Worm (Caenorhabditis elegans) whole organism, young adult: ENCODE data around the gene fsn-1.

Experiments used
- B0035.1 ChIP-seq: sonication (generic microtip); optimal IDR thresholded peaks from 2 replicates; lab custom pipeline; 2016; ENCODE audit warnings: missing genetic modification characterization, mild to moderate bottlenecking, missing compliant biosample characterization, missing genotype, missing genetic modification reagents
- B0261.1 ChIP-seq: sonication (generic microtip); optimal IDR thresholded peaks from 2 replicates; lab custom pipeline; 2016; ENCODE audit warnings: mild to moderate bottlenecking, missing genetic modification characterization, moderate library complexity, missing compliant biosample characterization
- C17E4.6 ChIP-seq: fragments of 200-800 bp; sonication (Bioruptor generic); IDR thresholded peaks from 2 replicates; pipeline ENCODE4 v1.3.6; 2022; ENCODE audit warnings: missing genetic modification reagents, missing genetic modification characterization, missing compliant biosample characterization
- F10E7.11 ChIP-seq: sonication (generic microtip); optimal IDR thresholded peaks from 2 replicates; lab custom pipeline; 2017; ENCODE audit warnings: mild to moderate bottlenecking, missing genetic modification characterization, moderate library complexity, missing compliant biosample characterization
- F33H1.4 ChIP-seq: fragments of 200-800 bp; sonication (Bioruptor generic); IDR thresholded peaks from 2 replicates; pipeline ENCODE4 v1.3.6; 2022; ENCODE audit warnings: missing genetic modification reagents, missing genetic modification characterization, missing compliant biosample characterization
- K11D2.4 ChIP-seq: fragments of 200-800 bp; sonication (Bioruptor generic); IDR thresholded peaks from 2 replicates; pipeline ENCODE4 v1.3.6; 2022; ENCODE audit warnings: missing genetic modification reagents, missing genetic modification characterization, missing compliant biosample characterization
- K12H6.12 ChIP-seq: fragments of 200-800 bp; sonication (Bioruptor generic); optimal IDR thresholded peaks from 2 replicates; lab custom pipeline; 2018; ENCODE audit warnings: mild to moderate bottlenecking, missing genetic modification characterization, missing compliant biosample characterization
- Y79H2A.3 ChIP-seq: fragments of 200-800 bp; sonication (Bioruptor generic); conservative IDR thresholded peaks from 2 replicates; pipeline ENCODE4 v1.3.6; 2022; ENCODE audit warnings: missing genetic modification reagents, missing genetic modification characterization, missing compliant biosample characterization
- ZK185.1 ChIP-seq: sonication (generic microtip); optimal IDR thresholded peaks from 2 replicates; lab custom pipeline; 2016; ENCODE audit warnings: mild to moderate bottlenecking, missing genetic modification characterization, missing compliant biosample characterization; ENCODE audit not compliant: poor library complexity, severe bottlenecking
- atf-7 ChIP-seq: sonication (generic microtip); optimal IDR thresholded peaks from 2 replicates; lab custom pipeline; 2017; ENCODE audit warnings: mild to moderate bottlenecking, missing genetic modification characterization, missing compliant biosample characterization
- attf-5 ChIP-seq: fragments of 200-800 bp; sonication (Bioruptor generic); optimal IDR thresholded peaks from 2 replicates; lab custom pipeline; 2018; ENCODE audit warnings: mild to moderate bottlenecking, missing genetic modification characterization, missing compliant biosample characterization
- ccch-3 ChIP-seq: fragments of 200-800 bp; sonication (Bioruptor generic); optimal IDR thresholded peaks from 2 replicates; lab custom pipeline; 2018; ENCODE audit warnings: mild to moderate bottlenecking, missing genetic modification characterization, missing compliant biosample characterization
- cebp-1 ChIP-seq, 2 experiments: fragments of 200-800 bp in 1 of 2; sonication (Bioruptor generic) in 1 of 2; sonication (generic microtip) in 1 of 2; IDR thresholded peaks in 1 of 2; optimal IDR thresholded peaks in 1 of 2; 2 replicates each; pipeline versions ENCODE4 v1.3.6 to Lab custom; 2017 to 2022; ENCODE audit warnings: missing compliant biosample characterization in 2 of 2, missing genetic modification characterization in 2 of 2, mild to moderate bottlenecking in 1 of 2, missing genetic modification reagents in 1 of 2, moderate library complexity in 1 of 2
- ceh-79 ChIP-seq: sonication (generic microtip); optimal IDR thresholded peaks from 2 replicates; lab custom pipeline; 2017; ENCODE audit warnings: mild to moderate bottlenecking, missing genetic modification characterization, missing compliant biosample characterization
- dox-1 ChIP-seq: fragments of 200-800 bp; sonication (Bioruptor generic); IDR thresholded peaks from 2 replicates; pipeline ENCODE4 v1.3.6; 2022; ENCODE audit warnings: missing genetic modification reagents, missing genetic modification characterization, missing compliant biosample characterization
- dpl-1 ChIP-seq: fragments of 150-350 bp; optimal IDR thresholded peaks from 2 replicates; lab custom pipeline; 2014; ENCODE audit warnings: missing biosample characterization, missing genetic modification reagents, missing genetic modification characterization
- efl-1 ChIP-seq: fragments of 150-350 bp; optimal IDR thresholded peaks from 2 replicates; lab custom pipeline; 2014; ENCODE audit warnings: missing biosample characterization, missing genetic modification reagents, missing genetic modification characterization
- egl-18 ChIP-seq: fragments of 200-800 bp; sonication (Bioruptor generic); IDR thresholded peaks from 2 replicates; pipeline ENCODE4 v1.3.6; 2022; ENCODE audit warnings: missing genetic modification reagents, missing genetic modification characterization, missing compliant biosample characterization
- ets-4 ChIP-seq: fragments of 200-800 bp; sonication (Bioruptor generic); optimal IDR thresholded peaks from 2 replicates; lab custom pipeline; 2018; ENCODE audit warnings: mild to moderate bottlenecking, missing genetic modification characterization, missing compliant biosample characterization
- gei-17 ChIP-seq: fragments of 200-800 bp; sonication (Bioruptor generic); optimal IDR thresholded peaks from 2 replicates; lab custom pipeline; 2018; ENCODE audit warnings: mild to moderate bottlenecking, missing genetic modification characterization, missing compliant biosample characterization
- hmg-20 ChIP-seq: fragments of 200-800 bp; sonication (Bioruptor generic); IDR thresholded peaks from 2 replicates; pipeline ENCODE4 v1.3.6; 2022; ENCODE audit warnings: missing genetic modification reagents, missing genetic modification characterization, missing compliant biosample characterization
- hrde-1 ChIP-seq: sonication (generic microtip); optimal IDR thresholded peaks from 2 replicates; lab custom pipeline; 2016; ENCODE audit warnings: missing genetic modification characterization, mild to moderate bottlenecking, missing compliant biosample characterization, moderate library complexity, missing genotype, missing genetic modification reagents, borderline replicate concordance
- lin-26 ChIP-seq: fragments of 200-800 bp; sonication (Bioruptor generic); IDR thresholded peaks from 2 replicates; pipeline ENCODE4 v1.3.6; 2022; ENCODE audit warnings: missing genetic modification reagents, missing genetic modification characterization, missing compliant biosample characterization
- lin-35 ChIP-seq, 3 experiments: fragments of 150-350 bp in 2 of 3; sonication (generic microtip) in 1 of 3; optimal IDR thresholded peaks; 2 replicates each; lab custom pipeline; 2014 to 2018; ENCODE audit warnings: missing biosample characterization in 3 of 3, missing genetic modification characterization in 3 of 3, missing genetic modification reagents in 3 of 3
- lsl-1 ChIP-seq: fragments of 200-800 bp; sonication (Bioruptor generic); optimal IDR thresholded peaks from 2 replicates; lab custom pipeline; 2018; ENCODE audit warnings: mild to moderate bottlenecking, missing genetic modification characterization, moderate library complexity, missing compliant biosample characterization
- madf-10 ChIP-seq: sonication (generic microtip); optimal IDR thresholded peaks from 2 replicates; lab custom pipeline; 2016; ENCODE audit warnings: mild to moderate bottlenecking, missing genetic modification characterization, missing compliant biosample characterization
- madf-6 ChIP-seq: fragments of 200-800 bp; sonication (Bioruptor generic); IDR thresholded peaks from 2 replicates; pipeline ENCODE4 v1.3.6; 2022; ENCODE audit warnings: missing genetic modification reagents, missing genetic modification characterization, missing compliant biosample characterization
- madf-8 ChIP-seq: fragments of 200-800 bp; sonication (Bioruptor generic); conservative IDR thresholded peaks from 2 replicates; pipeline ENCODE4 v1.3.6; 2022; ENCODE audit warnings: missing genetic modification reagents, missing genetic modification characterization, missing compliant biosample characterization
- nhr-80 ChIP-seq: sonication (generic microtip); optimal IDR thresholded peaks from 2 replicates; lab custom pipeline; 2016; ENCODE audit warnings: missing genetic modification characterization, missing compliant biosample characterization
- pha-4 ChIP-seq: fragments of 150-350 bp; sonication (generic microtip); optimal IDR thresholded peaks from 2 replicates; lab custom pipeline; 2014; ENCODE audit warnings: missing biosample characterization, missing genetic modification reagents, missing genetic modification characterization
- rec-8 ChIP-seq, 2 experiments: sonication (generic microtip); optimal IDR thresholded peaks; 2 replicates each; lab custom pipeline; 2016; ENCODE audit warnings: mild to moderate bottlenecking in 2 of 2, missing genetic modification characterization in 2 of 2, missing genetic modification reagents in 2 of 2, missing genotype in 2 of 2, missing biosample characterization in 1 of 2, missing compliant biosample characterization in 1 of 2, moderate library complexity in 1 of 2
- sdz-38 ChIP-seq: sonication (generic microtip); optimal IDR thresholded peaks from 2 replicates; lab custom pipeline; 2016; ENCODE audit warnings: missing genotype, missing genetic modification characterization, missing compliant biosample characterization
- snpc-3.4 ChIP-seq: sonication (generic microtip); optimal IDR thresholded peaks from 2 replicates; lab custom pipeline; 2017; ENCODE audit warnings: missing genetic modification characterization, mild to moderate bottlenecking, missing compliant biosample characterization, antibody characterized with exemption, moderate library complexity, missing genotype, missing genetic modification reagents
- tbx-9 ChIP-seq: sonication (generic microtip); optimal IDR thresholded peaks from 2 replicates; lab custom pipeline; 2016; ENCODE audit warnings: borderline replicate concordance, missing genetic modification characterization, inconsistent platforms, missing compliant biosample characterization
- unc-130 ChIP-seq: sonication (generic microtip); optimal IDR thresholded peaks from 2 replicates; lab custom pipeline; 2016; ENCODE audit warnings: missing genetic modification reagents, missing genetic modification characterization, missing compliant biosample characterization
- zfh-2 ChIP-seq: fragments of 200-800 bp; sonication (Bioruptor generic); conservative IDR thresholded peaks from 2 replicates; pipeline ENCODE4 v1.3.6; 2022; ENCODE audit warnings: missing genetic modification reagents, missing genetic modification characterization, missing compliant biosample characterization
- zim-3 ChIP-seq: sonication (generic microtip); optimal IDR thresholded peaks from 2 replicates; lab custom pipeline; 2017; ENCODE audit warnings: mild to moderate bottlenecking, missing genetic modification characterization, moderate library complexity, missing compliant biosample characterization
- ztf-22 ChIP-seq: fragments of 200-800 bp; sonication (Bioruptor generic); optimal IDR thresholded peaks from 2 replicates; lab custom pipeline; 2018; ENCODE audit warnings: mild to moderate bottlenecking, missing genetic modification characterization, moderate library complexity, missing compliant biosample characterization
- ztf-26 ChIP-seq: sonication (generic microtip); optimal IDR thresholded peaks from 2 replicates; lab custom pipeline; 2017; ENCODE audit warnings: missing genetic modification characterization, missing compliant biosample characterization

fsn-1 gene

ce11 chrIII:4912317-4912716, 24.8 kb upstream of the fsn-1 start, which contains the start of the genes F26F4.9 and cee-1 (continued):
- TF ChIP-seq rec-8 (tag; optimal IDR thresholded peaks at IDR 0.05; lab: Kevin White, UChicago), result peak in 1 of 2 experiments; percentile 53
- TF ChIP-seq ztf-26 (tag; lab: Kevin White, UChicago), result no peak
- no peak for TF ChIP-seq madf-6
- TF ChIP-seq zim-3 (tag; lab: Kevin White, UChicago), result no peak
- TF ChIP-seq ceh-79 (tag; lab: Kevin White, UChicago), result no peak
- no peak for TF ChIP-seq F10E7.11
- TF ChIP-seq ZK185.1 (tag; lab: Kevin White, UChicago), result peak; percentile 76
- TF ChIP-seq unc-130 (GFP tag; lab: Kevin White, UChicago), result peak; percentile 53
- TF ChIP-seq snpc-3.4 (tag; lab: Kevin White, UChicago), result no peak
- TF ChIP-seq cebp-1 (GFP tag; IDR thresholded peaks at IDR 0.05; lab: Robert Waterston, UW), result no peak
- TF ChIP-seq cebp-1 (tag; optimal IDR thresholded peaks at IDR 0.05; lab: Kevin White, UChicago), result peak; percentile 24
- TF ChIP-seq gei-17 (GFP tag; lab: Kevin White, UChicago), result no peak
- TF ChIP-seq zfh-2 (GFP tag; lab: Robert Waterston, UW), result no peak
- no peak for TF ChIP-seq pha-4 (tag; lab: Kevin White, UChicago)
- no peak for TF ChIP-seq dpl-1 (GFP tag; lab: Kevin White, UChicago)
- TF ChIP-seq lin-35 (GFP tag; optimal IDR thresholded peaks at IDR 0.05; lab: Kevin White, UChicago), result peak in 1 of 3 experiments; percentile 63
- TF ChIP-seq Y79H2A.3 (GFP tag; lab: Robert Waterston, UW), result no peak
- TF ChIP-seq madf-8, result peak; percentile 36; the same call in 1 of the 2 replicates
- TF ChIP-seq dox-1 (GFP tag; lab: Robert Waterston, UW), result peak; percentile 54; the same call in 1 of the 2 replicates
- no peak for TF ChIP-seq atf-7
- no peak for TF ChIP-seq K11D2.4
- no peak for TF ChIP-seq ccch-3 (GFP tag; lab: Kevin White, UChicago)
- TF ChIP-seq ztf-22, result no peak
- TF ChIP-seq lsl-1, result peak; percentile 34
- no peak for TF ChIP-seq lin-26 (GFP tag; lab: Robert Waterston, UW)
- no peak for TF ChIP-seq nhr-80
- no peak for TF ChIP-seq madf-10 (tag; lab: Kevin White, UChicago)
- TF ChIP-seq K12H6.12, result no peak
- no peak for TF ChIP-seq hmg-20 (GFP tag; lab: Robert Waterston, UW)
- TF ChIP-seq tbx-9 (tag; lab: Kevin White, UChicago), result no peak
- no peak for TF ChIP-seq efl-1 (GFP tag; lab: Kevin White, UChicago)
- TF ChIP-seq B0035.1 (tag; lab: Kevin White, UChicago), result no peak
- no peak for TF ChIP-seq ets-4 (GFP tag; lab: Kevin White, UChicago)
- no peak for TF ChIP-seq B0261.1 (tag; lab: Kevin White, UChicago)
- TF ChIP-seq F33H1.4, result no peak; the same call in 1 of the 2 replicates
- no peak for TF ChIP-seq C17E4.6 (GFP tag; lab: Robert Waterston, UW)

ce11 chrIII:4913736-4914135, 23.4 kb upstream of the fsn-1 start:
- no peak for TF ChIP-seq rec-8 (tag; optimal IDR thresholded peaks at IDR 0.05; lab: Kevin White, UChicago)
- TF ChIP-seq egl-18 (GFP tag; lab: Robert Waterston, UW), result no peak
- TF ChIP-seq hrde-1, result peak; percentile 19
- no peak for TF ChIP-seq attf-5
- TF ChIP-seq madf-10 (tag; lab: Kevin White, UChicago), result no peak
- no peak for TF ChIP-seq sdz-38 (tag; lab: Kevin White, UChicago)
